Fruit fly (Drosophila melanogaster): ENCODE measurements around the gene CG10222.

Gene CG10222

dm6 chr3L:13430171-13430570, 17.9 kb upstream of the CG10222 start:
- TF ChIP-seq CG14711 (tag; optimal IDR thresholded peaks at IDR 0.05) (no peak), bab1 (GFP tag; optimal IDR thresholded peaks at IDR 0.05) (no peak), kay (GFP tag; ENCODE audit: borderline replicate concordance) (no peak), Hr96 (GFP tag; optimal IDR thresholded peaks at IDR 0.05) (no peak), CG1620 (GFP tag; optimal IDR thresholded peaks at IDR 0.05) (no peak), CG5204 (GFP tag; optimal IDR thresholded peaks at IDR 0.05) (no peak), cic (GFP tag; optimal IDR thresholded peaks at IDR 0.05) (no peak), Crg-1 (GFP tag; optimal IDR thresholded peaks at IDR 0.05) (no peak), pad (GFP tag; optimal IDR thresholded peaks at IDR 0.05) (no peak), CG11617 (GFP tag; optimal IDR thresholded peaks at IDR 0.05) (no peak), Clk (GFP tag; optimal IDR thresholded peaks at IDR 0.05) (no peak), Mnt (GFP tag; optimal IDR thresholded peaks at IDR 0.05) (no peak), tj (GFP tag; optimal IDR thresholded peaks at IDR 0.05) (no peak), CG7045 (GFP tag; optimal IDR thresholded peaks at IDR 0.05) (no peak)

- TF ChIP-seq CG12768 (GFP tag; optimal IDR thresholded peaks at IDR 0.05), result no peak
- TF ChIP-seq CG33017 (tag; optimal IDR thresholded peaks at IDR 0.05), result no peak
- no peak for TF ChIP-seq CG5204 (GFP tag; optimal IDR thresholded peaks at IDR 0.05)
- no peak for TF ChIP-seq CG7101 (tag; optimal IDR thresholded peaks at IDR 0.05)
- TF ChIP-seq CG14711 (tag; optimal IDR thresholded peaks at IDR 0.05), result no peak
- TF ChIP-seq tj (GFP tag; optimal IDR thresholded peaks at IDR 0.05), result no peak
- TF ChIP-seq cic (GFP tag; optimal IDR thresholded peaks at IDR 0.05), result no peak
- no peak for TF ChIP-seq Mnt (GFP tag; optimal IDR thresholded peaks at IDR 0.05)
- no peak for TF ChIP-seq CG1620 (GFP tag; optimal IDR thresholded peaks at IDR 0.05)
- TF ChIP-seq Hr96 (GFP tag; optimal IDR thresholded peaks at IDR 0.05), result no peak
- no peak for TF ChIP-seq toe (GFP tag; optimal IDR thresholded peaks at IDR 0.05)
- no peak for TF ChIP-seq CG11617 (GFP tag; optimal IDR thresholded peaks at IDR 0.05)
Observed at dm6 chr3L:13426573-13426972, 14.3 kb upstream of the CG10222 start, which contains the start of gene CG14105. Gene CG14105, minus strand, starts transcription at chr3L:13426673.

- TF ChIP-seq CG33017 (tag; optimal IDR thresholded peaks at IDR 0.05) (no peak), CG14711 (tag; optimal IDR thresholded peaks at IDR 0.05) (no peak), CG1620 (GFP tag; optimal IDR thresholded peaks at IDR 0.05) (no peak), CG12768 (GFP tag; optimal IDR thresholded peaks at IDR 0.05) (no peak), CG11617 (GFP tag; optimal IDR thresholded peaks at IDR 0.05) (no peak), CG7101 (tag; optimal IDR thresholded peaks at IDR 0.05) (no peak), Crg-1 (GFP tag; optimal IDR thresholded peaks at IDR 0.05) (no peak), Mnt (GFP tag; optimal IDR thresholded peaks at IDR 0.05) (no peak), Hr96 (GFP tag; optimal IDR thresholded peaks at IDR 0.05) (no peak), bab1 (GFP tag; optimal IDR thresholded peaks at IDR 0.05) (no peak)
Observed at dm6 chr3L:13425571-13425970, 13.3 kb upstream of the CG10222 start, which contains the start of gene CG14106. Gene CG14106, minus strand, starts transcription at chr3L:13425671.

dm6 chr3L:13424068-13424467, 11.8 kb upstream of the CG10222 start, which contains the start of gene CG33263:
Gene CG33263, minus strand, starts transcription at chr3L:13424168.
- TF ChIP-seq pad (GFP tag; optimal IDR thresholded peaks at IDR 0.05), result no peak

- no peak for TF ChIP-seq Mnt (GFP tag; optimal IDR thresholded peaks at IDR 0.05)
- no peak for TF ChIP-seq CG7101 (tag; optimal IDR thresholded peaks at IDR 0.05)
- no peak for TF ChIP-seq CG14711 (tag; optimal IDR thresholded peaks at IDR 0.05)
- no peak for TF ChIP-seq CG1620 (GFP tag; optimal IDR thresholded peaks at IDR 0.05)
- TF ChIP-seq Hr96 (GFP tag; optimal IDR thresholded peaks at IDR 0.05), result no peak
- no peak for TF ChIP-seq Clk (GFP tag; optimal IDR thresholded peaks at IDR 0.05)
- TF ChIP-seq bab1 (GFP tag; optimal IDR thresholded peaks at IDR 0.05), result no peak
- no peak for TF ChIP-seq cnc (optimal IDR thresholded peaks at IDR 0.05)
- no peak for TF ChIP-seq CG5204 (GFP tag; optimal IDR thresholded peaks at IDR 0.05)
- no peak for TF ChIP-seq CG33017 (tag; optimal IDR thresholded peaks at IDR 0.05)
- no peak for TF ChIP-seq tj (GFP tag; optimal IDR thresholded peaks at IDR 0.05)
- no peak for TF ChIP-seq pad (GFP tag; optimal IDR thresholded peaks at IDR 0.05)
- TF ChIP-seq cic (GFP tag; optimal IDR thresholded peaks at IDR 0.05), result no peak
- TF ChIP-seq CG7045 (GFP tag; optimal IDR thresholded peaks at IDR 0.05), result no peak
- TF ChIP-seq Crg-1 (GFP tag; optimal IDR thresholded peaks at IDR 0.05), result no peak
- TF ChIP-seq ovo (GFP tag; optimal IDR thresholded peaks at IDR 0.05), result no peak
- TF ChIP-seq kay (GFP tag; ENCODE audit: borderline replicate concordance), result no peak
- no peak for TF ChIP-seq CG11617 (GFP tag; optimal IDR thresholded peaks at IDR 0.05)
- TF ChIP-seq toe (GFP tag; optimal IDR thresholded peaks at IDR 0.05), result no peak
- no peak for TF ChIP-seq CG12768 (GFP tag; optimal IDR thresholded peaks at IDR 0.05)
Observed at dm6 chr3L:13422286-13422787, 10.1 kb upstream of the CG10222 start, which contains the start of gene CG32121. Gene CG32121, minus strand, starts transcription at chr3L:13422336.

- TF ChIP-seq CG14711 (tag; optimal IDR thresholded peaks at IDR 0.05), result no peak
- TF ChIP-seq cnc (optimal IDR thresholded peaks at IDR 0.05), result no peak
- peak; percentile 15 for TF ChIP-seq kay (GFP tag; ENCODE audit: borderline replicate concordance)
Observed at dm6 chr3L:13420212-13420611, 8.0 kb upstream of the CG10222 start.

- TF ChIP-seq CG7101 (tag; optimal IDR thresholded peaks at IDR 0.05) (no peak), pad (GFP tag; optimal IDR thresholded peaks at IDR 0.05) (peak; percentile 34), tj (GFP tag; optimal IDR thresholded peaks at IDR 0.05) (peak; percentile 36)
Observed at dm6 chr3L:13412886-13413224, 602 bp upstream of the CG10222 start.

Measured in whole organism, adult.